Fruit fly (Drosophila melanogaster): Measurements from ENCODE around the gene twin.

Gene twin

dm6 chr3R:24188619-24189018, 33.1 kb downstream of the twin start, which contains the start of gene CG5515 (continued):
- TF ChIP-seq eyg (GFP tag; optimal IDR thresholded peaks at IDR 0.05), result peak; percentile 48
- no peak for TF ChIP-seq toy (GFP tag; IDR thresholded peaks at IDR 0.05)
- peak; percentile 68 for TF ChIP-seq CG4424 (GFP tag; optimal IDR thresholded peaks at IDR 0.05)
- TF ChIP-seq pum (GFP tag; optimal IDR thresholded peaks at IDR 0.05), result peak; percentile 49
- TF ChIP-seq Oaz (GFP tag; IDR thresholded peaks at IDR 0.05), result peak; percentile 83
- peak; percentile 61 for TF ChIP-seq CG10654 (GFP tag; optimal IDR thresholded peaks at IDR 0.05)
- TF ChIP-seq CG2889 (GFP tag; IDR thresholded peaks at IDR 0.05), result peak; percentile 82
- TF ChIP-seq CG14710 (tag; optimal IDR thresholded peaks at IDR 0.05), result peak; percentile 84
- peak; percentile 57 for TF ChIP-seq hkb (optimal IDR thresholded peaks at IDR 0.05)
- TF ChIP-seq hkb (GFP tag; IDR thresholded peaks at IDR 0.05), result peak; percentile 66
- peak; percentile 88 for TF ChIP-seq CG10366 (GFP tag; IDR thresholded peaks at IDR 0.05)
- TF ChIP-seq cwo (GFP tag; optimal IDR thresholded peaks at IDR 0.05), result no peak
- no peak for TF ChIP-seq usp (GFP tag; optimal IDR thresholded peaks at IDR 0.05)
- peak; percentile 58 for TF ChIP-seq unc-4 (GFP tag; IDR thresholded peaks at IDR 0.05; ENCODE audit: partially characterized antibody)
- peak; percentile 59 for TF ChIP-seq CG4820 (GFP tag; optimal IDR thresholded peaks at IDR 0.05)
- TF ChIP-seq Adf1 (GFP tag; IDR thresholded peaks at IDR 0.05), result peak; percentile 65
- TF ChIP-seq row (GFP tag; IDR thresholded peaks at IDR 0.05), result peak; percentile 93
- TF ChIP-seq Kr (GFP tag; optimal IDR thresholded peaks at IDR 0.05), result no peak
- TF ChIP-seq HLH4C (GFP tag; IDR thresholded peaks at IDR 0.05; ENCODE audit: partially characterized antibody), result peak; percentile 83
- peak; percentile 97 for TF ChIP-seq CG1792 (GFP tag; optimal IDR thresholded peaks at IDR 0.05)
- no peak for TF ChIP-seq insv (GFP tag; optimal IDR thresholded peaks at IDR 0.05)
- no peak for TF ChIP-seq D19A (tag; optimal IDR thresholded peaks at IDR 0.05)
- 0 out of 4 replicates have a peak, but pooled peaks have one; percentile 30 for TF ChIP-seq chinmo (GFP tag; IDR thresholded peaks at IDR 0.05; ENCODE audit: partially characterized antibody)
- TF ChIP-seq HLH3B (GFP tag; IDR thresholded peaks at IDR 0.05), result peak; percentile 84
- TF ChIP-seq CG13296 (GFP tag; optimal IDR thresholded peaks at IDR 0.05), result peak; percentile 25
- TF ChIP-seq lola (GFP tag; optimal IDR thresholded peaks at IDR 0.05), result peak in 1 of 3 experiments; percentile 84
- TF ChIP-seq CG6791 (GFP tag; IDR thresholded peaks at IDR 0.05; ENCODE audit: partially characterized antibody), result peak; percentile 71; the same call in 2 of the 3 replicates
- peak; percentile 72 for TF ChIP-seq gsb (GFP tag; IDR thresholded peaks at IDR 0.05)
- TF ChIP-seq ci (GFP tag; IDR thresholded peaks at IDR 0.05), result peak; percentile 91
- peak; percentile 4; the same call in 1 of the 2 replicates for TF ChIP-seq Ravus (GFP tag; IDR thresholded peaks at IDR 0.05)
- TF ChIP-seq danr (GFP tag; IDR thresholded peaks at IDR 0.05), result no peak
- no peak for TF ChIP-seq CG6813 (GFP tag; optimal IDR thresholded peaks at IDR 0.05)
- TF ChIP-seq zen2 (GFP tag; IDR thresholded peaks at IDR 0.05; ENCODE audit: partially characterized antibody), result no peak; the same call in 2 of the 3 replicates
- TF ChIP-seq CG14860 (GFP tag; IDR thresholded peaks at IDR 0.05; ENCODE audit: partially characterized antibody), result peak; percentile 80
- TF ChIP-seq CG2712 (tag; optimal IDR thresholded peaks at IDR 0.05), result peak; percentile 81
- TF ChIP-seq run (tag; optimal IDR thresholded peaks at IDR 0.05), result no peak
- no peak for TF ChIP-seq Nf-YB (GFP tag; optimal IDR thresholded peaks at IDR 0.05)
- no peak for TF ChIP-seq lov (optimal IDR thresholded peaks at IDR 0.05)
- TF ChIP-seq lov (GFP tag; IDR thresholded peaks at IDR 0.05), result peak; percentile 79; the same call in 2 of the 3 replicates
- no peak for TF ChIP-seq Vsx1 (GFP tag; optimal IDR thresholded peaks at IDR 0.05)
- TF ChIP-seq bsh (GFP tag; optimal IDR thresholded peaks at IDR 0.05), result peak in 1 of 2 experiments; percentile 68
- TF ChIP-seq B-H2 (GFP tag; optimal IDR thresholded peaks at IDR 0.05), result peak; percentile 75
- peak; percentile 63 for TF ChIP-seq Antp (GFP tag; optimal IDR thresholded peaks at IDR 0.05)
- TF ChIP-seq Bgb (GFP tag; IDR thresholded peaks at IDR 0.05; ENCODE audit: partially characterized antibody), result peak; percentile 77
- peak; percentile 54 for TF ChIP-seq Sin3A (optimal IDR thresholded peaks at IDR 0.05)
- peak; percentile 73 for TF ChIP-seq gro (GFP tag; optimal IDR thresholded peaks at IDR 0.05)
- TF ChIP-seq CG16815 (GFP tag; optimal IDR thresholded peaks at IDR 0.05), result peak; percentile 69
- TF ChIP-seq stc (GFP tag; IDR thresholded peaks at IDR 0.05), result peak; percentile 69
- TF ChIP-seq bigmax (GFP tag; optimal IDR thresholded peaks at IDR 0.05), result peak; percentile 67
- peak; percentile 80 for TF ChIP-seq CG6272 (GFP tag; IDR thresholded peaks at IDR 0.05)
- no peak for TF ChIP-seq br (optimal IDR thresholded peaks at IDR 0.05)
